Worm (Caenorhabditis elegans) whole organism, young adult: Measurements from ENCODE around the gene Y94H6A.3.

ENCODE experiments used
- B0261.1 ChIP-seq: sonication (generic microtip); optimal IDR thresholded peaks from 2 replicates; lab custom pipeline; 2016; ENCODE audit warnings: mild to moderate bottlenecking, missing genetic modification characterization, moderate library complexity, missing compliant biosample characterization
- C06A6.2 ChIP-seq: fragments of 200-800 bp; sonication (Bioruptor generic); conservative IDR thresholded peaks from 2 replicates; pipeline ENCODE4 v1.3.6; 2022; ENCODE audit warnings: missing genetic modification characterization, missing compliant biosample characterization
- D2030.7 ChIP-seq: fragments of 200-800 bp; sonication (Bioruptor generic); IDR thresholded peaks from 2 replicates; pipeline ENCODE4 v1.3.6; 2022; ENCODE audit warnings: missing genetic modification reagents, missing genetic modification characterization, missing compliant biosample characterization
- F22D6.2 ChIP-seq: sonication (generic microtip); optimal IDR thresholded peaks from 2 replicates; lab custom pipeline; 2016; ENCODE audit warnings: mild to moderate bottlenecking, missing genetic modification characterization, missing compliant biosample characterization
- F37B4.10 ChIP-seq: fragments of 200-800 bp; sonication (Bioruptor generic); IDR thresholded peaks from 2 replicates; pipeline ENCODE4 v1.3.6; 2022; ENCODE audit warnings: missing genetic modification characterization, missing compliant biosample characterization
- F39B2.1 ChIP-seq: fragments of 200-800 bp; sonication (Bioruptor generic); IDR thresholded peaks from 2 replicates; pipeline ENCODE4 v1.3.6; 2022; ENCODE audit warnings: missing genetic modification reagents, missing genetic modification characterization, missing compliant biosample characterization
- F49E8.2 ChIP-seq: sonication (generic microtip); optimal IDR thresholded peaks from 3 replicates; lab custom pipeline; 2017; ENCODE audit warnings: missing genetic modification characterization, mild to moderate bottlenecking, missing compliant biosample characterization, antibody characterized with exemption, moderate library complexity; ENCODE audit not compliant: insufficient read depth
- T07F8.4 ChIP-seq: sonication (generic microtip); optimal IDR thresholded peaks from 2 replicates; lab custom pipeline; 2016; ENCODE audit warnings: mild to moderate bottlenecking, missing genetic modification characterization, moderate library complexity, missing compliant biosample characterization
- Y53G8AR.9 ChIP-seq: fragments of 200-800 bp; sonication (Bioruptor generic); conservative IDR thresholded peaks from 2 replicates; pipeline ENCODE4 v1.3.6; 2022; ENCODE audit warnings: missing genetic modification reagents, missing genetic modification characterization, missing compliant biosample characterization
- Y67H2A.10 ChIP-seq: fragments of 200-800 bp; sonication (Bioruptor generic); conservative IDR thresholded peaks from 2 replicates; pipeline ENCODE4 v1.3.6; 2022; ENCODE audit warnings: missing genetic modification reagents, missing genetic modification characterization, missing compliant biosample characterization
- ZK185.1 ChIP-seq: sonication (generic microtip); optimal IDR thresholded peaks from 2 replicates; lab custom pipeline; 2016; ENCODE audit warnings: mild to moderate bottlenecking, missing genetic modification characterization, missing compliant biosample characterization; ENCODE audit not compliant: poor library complexity, severe bottlenecking
- athp-1 ChIP-seq: sonication (generic microtip); optimal IDR thresholded peaks from 2 replicates; lab custom pipeline; 2017; ENCODE audit warnings: mild to moderate bottlenecking, missing genetic modification characterization, missing compliant biosample characterization
- attf-6 ChIP-seq: fragments of 200-800 bp; sonication (Bioruptor generic); IDR thresholded peaks from 2 replicates; pipeline ENCODE4 v1.3.6; 2022; ENCODE audit warnings: missing genetic modification reagents, missing genetic modification characterization, missing compliant biosample characterization
- bed-1 ChIP-seq: fragments of 200-800 bp; sonication (Bioruptor generic); IDR thresholded peaks from 2 replicates; pipeline ENCODE4 v1.3.6; 2022; ENCODE audit warnings: missing genetic modification reagents, missing genetic modification characterization, missing compliant biosample characterization
- cebp-1 ChIP-seq, 2 experiments: fragments of 200-800 bp in 1 of 2; sonication (Bioruptor generic) in 1 of 2; sonication (generic microtip) in 1 of 2; IDR thresholded peaks in 1 of 2; optimal IDR thresholded peaks in 1 of 2; 2 replicates each; pipeline versions ENCODE4 v1.3.6 to Lab custom; 2017 to 2022; ENCODE audit warnings: missing compliant biosample characterization in 2 of 2, missing genetic modification characterization in 2 of 2, mild to moderate bottlenecking in 1 of 2, missing genetic modification reagents in 1 of 2, moderate library complexity in 1 of 2
- ceh-100 ChIP-seq: fragments of 200-800 bp; sonication (Bioruptor generic); IDR thresholded peaks from 2 replicates; pipeline ENCODE4 v1.3.6; 2022; ENCODE audit warnings: missing genetic modification reagents, missing genetic modification characterization, missing compliant biosample characterization
- dox-1 ChIP-seq: fragments of 200-800 bp; sonication (Bioruptor generic); IDR thresholded peaks from 2 replicates; pipeline ENCODE4 v1.3.6; 2022; ENCODE audit warnings: missing genetic modification reagents, missing genetic modification characterization, missing compliant biosample characterization
- egl-44 ChIP-seq: fragments of 200-800 bp; sonication (Bioruptor generic); IDR thresholded peaks from 2 replicates; pipeline ENCODE4 v1.3.6; 2022; ENCODE audit warnings: missing genetic modification reagents, missing genetic modification characterization, missing compliant biosample characterization
- gei-17 ChIP-seq: fragments of 200-800 bp; sonication (Bioruptor generic); optimal IDR thresholded peaks from 2 replicates; lab custom pipeline; 2018; ENCODE audit warnings: mild to moderate bottlenecking, missing genetic modification characterization, missing compliant biosample characterization
- him-1 ChIP-seq: sonication (generic microtip); optimal IDR thresholded peaks from 2 replicates; lab custom pipeline; 2016; ENCODE audit warnings: missing genotype, missing genetic modification reagents, missing genetic modification characterization, missing compliant biosample characterization
- hlh-12 ChIP-seq: sonication (generic microtip); optimal IDR thresholded peaks from 2 replicates; lab custom pipeline; 2016; ENCODE audit warnings: missing genetic modification characterization, missing compliant biosample characterization
- hrde-1 ChIP-seq: sonication (generic microtip); optimal IDR thresholded peaks from 2 replicates; lab custom pipeline; 2016; ENCODE audit warnings: missing genetic modification characterization, mild to moderate bottlenecking, missing compliant biosample characterization, moderate library complexity, missing genotype, missing genetic modification reagents, borderline replicate concordance
- lag-1 ChIP-seq: fragments of 200-800 bp; sonication (Bioruptor generic); IDR thresholded peaks from 2 replicates; pipeline ENCODE4 v1.3.6; 2022; ENCODE audit warnings: missing genetic modification reagents, missing genetic modification characterization, missing compliant biosample characterization
- let-607 ChIP-seq, 2 experiments: fragments of 200-800 bp in 1 of 2; sonication (Bioruptor generic) in 1 of 2; sonication (generic microtip) in 1 of 2; optimal IDR thresholded peaks; 2 replicates each; lab custom pipeline; 2016 to 2018; ENCODE audit warnings: mild to moderate bottlenecking in 2 of 2, missing compliant biosample characterization in 2 of 2, missing genetic modification characterization in 2 of 2, moderate library complexity in 2 of 2, missing genotype in 1 of 2
- lin-26 ChIP-seq: fragments of 200-800 bp; sonication (Bioruptor generic); IDR thresholded peaks from 2 replicates; pipeline ENCODE4 v1.3.6; 2022; ENCODE audit warnings: missing genetic modification reagents, missing genetic modification characterization, missing compliant biosample characterization
- lin-40 ChIP-seq: sonication (generic microtip); optimal IDR thresholded peaks from 2 replicates; lab custom pipeline; 2016; ENCODE audit warnings: missing genetic modification characterization, mild to moderate bottlenecking, missing compliant biosample characterization, missing genotype, missing genetic modification reagents
- madf-3 ChIP-seq: fragments of 200-800 bp; sonication (Bioruptor generic); IDR thresholded peaks from 2 replicates; pipeline ENCODE4 v1.3.6; 2022; ENCODE audit warnings: missing genetic modification reagents, missing genetic modification characterization, missing compliant biosample characterization
- mcd-1 ChIP-seq: fragments of 200-800 bp; sonication (Bioruptor generic); IDR thresholded peaks from 2 replicates; pipeline ENCODE4 v1.3.6; 2022; ENCODE audit warnings: missing genetic modification reagents, missing genetic modification characterization, missing compliant biosample characterization
- nfya-1 ChIP-seq: sonication (generic microtip); optimal IDR thresholded peaks from 2 replicates; lab custom pipeline; 2017; ENCODE audit warnings: antibody characterized with exemption, missing compliant biosample characterization, missing genetic modification characterization, borderline replicate concordance; ENCODE audit not compliant: insufficient read depth
- nhr-120 ChIP-seq: fragments of 200-800 bp; sonication (Bioruptor generic); IDR thresholded peaks from 2 replicates; pipeline ENCODE4 v1.3.6; 2022; ENCODE audit warnings: missing genetic modification characterization, missing compliant biosample characterization
- nhr-80 ChIP-seq: sonication (generic microtip); optimal IDR thresholded peaks from 2 replicates; lab custom pipeline; 2016; ENCODE audit warnings: missing genetic modification characterization, missing compliant biosample characterization
- nhr-90 ChIP-seq: sonication (generic microtip); optimal IDR thresholded peaks from 2 replicates; lab custom pipeline; 2016; ENCODE audit warnings: missing genotype, mild to moderate bottlenecking, missing genetic modification characterization, missing compliant biosample characterization
- pha-4 ChIP-seq: fragments of 150-350 bp; sonication (generic microtip); optimal IDR thresholded peaks from 2 replicates; lab custom pipeline; 2014; ENCODE audit warnings: missing biosample characterization, missing genetic modification reagents, missing genetic modification characterization
- rec-8 ChIP-seq, 2 experiments: sonication (generic microtip); optimal IDR thresholded peaks; 2 replicates each; lab custom pipeline; 2016; ENCODE audit warnings: mild to moderate bottlenecking in 2 of 2, missing genetic modification characterization in 2 of 2, missing genetic modification reagents in 2 of 2, missing genotype in 2 of 2, missing biosample characterization in 1 of 2, missing compliant biosample characterization in 1 of 2, moderate library complexity in 1 of 2
- repo-1 ChIP-seq: sonication (generic microtip); optimal IDR thresholded peaks from 2 replicates; lab custom pipeline; 2017; ENCODE audit warnings: mild to moderate bottlenecking, missing genetic modification characterization, missing compliant biosample characterization
- rpc-1 ChIP-seq, 2 experiments: fragments of 150-350 bp in 1 of 2; sonication (generic microtip) in 1 of 2; optimal IDR thresholded peaks; 2 replicates each; lab custom pipeline; 2014 to 2018; ENCODE audit warnings: missing biosample characterization in 1 of 2, missing genetic modification characterization in 1 of 2, missing genetic modification reagents in 1 of 2, missing genotype in 1 of 2
- sea-2 ChIP-seq: fragments of 200-800 bp; sonication (Bioruptor generic); IDR thresholded peaks from 2 replicates; pipeline ENCODE4 v1.3.6; 2022; ENCODE audit warnings: missing genetic modification characterization, missing compliant biosample characterization
- snpc-3.4 ChIP-seq: sonication (generic microtip); optimal IDR thresholded peaks from 2 replicates; lab custom pipeline; 2017; ENCODE audit warnings: missing genetic modification characterization, mild to moderate bottlenecking, missing compliant biosample characterization, antibody characterized with exemption, moderate library complexity, missing genotype, missing genetic modification reagents
- unc-62 ChIP-seq: fragments of 150-350 bp; optimal IDR thresholded peaks from 2 replicates; lab custom pipeline; 2014; ENCODE audit warnings: missing biosample characterization, missing genetic modification reagents, missing genetic modification characterization
- xnd-1 ChIP-seq: sonication (generic microtip); optimal IDR thresholded peaks from 2 replicates; lab custom pipeline; 2016; ENCODE audit warnings: missing genotype, missing genetic modification reagents, missing genetic modification characterization, missing compliant biosample characterization
- zfh-2 ChIP-seq: fragments of 200-800 bp; sonication (Bioruptor generic); conservative IDR thresholded peaks from 2 replicates; pipeline ENCODE4 v1.3.6; 2022; ENCODE audit warnings: missing genetic modification reagents, missing genetic modification characterization, missing compliant biosample characterization
- ztf-18 ChIP-seq: sonication (generic microtip); optimal IDR thresholded peaks from 2 replicates; lab custom pipeline; 2016; ENCODE audit warnings: missing genotype, mild to moderate bottlenecking, missing genetic modification characterization, missing compliant biosample characterization
- ztf-26 ChIP-seq: sonication (generic microtip); optimal IDR thresholded peaks from 2 replicates; lab custom pipeline; 2017; ENCODE audit warnings: missing genetic modification characterization, missing compliant biosample characterization
- ztf-28 ChIP-seq: fragments of 200-800 bp; sonication (Bioruptor generic); IDR thresholded peaks from 2 replicates; pipeline ENCODE4 v1.3.6; 2022; ENCODE audit warnings: missing genetic modification reagents, missing genetic modification characterization, missing compliant biosample characterization

The Y94H6A.3 gene

ce11 chrIV:2663953-2664900, 12.1 kb upstream of the Y94H6A.3 start, which contains the start of gene Y69A2AR.31 (continued):
- peak in 1 of 2 experiments; percentile 42 for TF ChIP-seq let-607 (tag; optimal IDR thresholded peaks at IDR 0.05; lab: Kevin White, UChicago)
- TF ChIP-seq athp-1 (tag; lab: Kevin White, UChicago): peak; percentile 66
- TF ChIP-seq lin-40 (tag; lab: Kevin White, UChicago): no peak
- TF ChIP-seq sea-2 (GFP tag; lab: Robert Waterston, UW): no peak
- no peak for TF ChIP-seq F22D6.2 (tag; lab: Kevin White, UChicago)
- no peak for TF ChIP-seq unc-62 (GFP tag; lab: Kevin White, UChicago)
- peak; percentile 23 to 54 for TF ChIP-seq rec-8 (tag; optimal IDR thresholded peaks at IDR 0.05; lab: Kevin White, UChicago)
- peak; percentile 56; the same call in 1 of the 2 replicates for TF ChIP-seq D2030.7
- TF ChIP-seq B0261.1 (tag; lab: Kevin White, UChicago): peak; percentile 71
- TF ChIP-seq hrde-1 (tag; lab: Kevin White, UChicago): peak; percentile 28
- TF ChIP-seq nhr-80 (tag; lab: Kevin White, UChicago): no peak
- peak; percentile 35 for TF ChIP-seq him-1 (tag; lab: Kevin White, UChicago)
- no peak for TF ChIP-seq nfya-1
- no peak for TF ChIP-seq repo-1 (tag; lab: Kevin White, UChicago)
- TF ChIP-seq zfh-2 (GFP tag; lab: Robert Waterston, UW): no peak
- TF ChIP-seq nhr-90 (tag; lab: Kevin White, UChicago): peak; percentile 74
- TF ChIP-seq gei-17 (GFP tag; lab: Kevin White, UChicago): no peak
- peak; percentile 92 for TF ChIP-seq lin-26 (GFP tag; lab: Robert Waterston, UW)
- TF ChIP-seq F49E8.2 (tag; lab: Kevin White, UChicago): no peak
- no peak for TF ChIP-seq Y67H2A.10
- TF ChIP-seq dox-1 (GFP tag; lab: Robert Waterston, UW): 0 out of 2 replicates have a peak, but pooled peaks have one; percentile 23
- TF ChIP-seq T07F8.4 (tag; lab: Kevin White, UChicago): no peak
- no peak for TF ChIP-seq lag-1 (GFP tag; lab: Robert Waterston, UW)
- TF ChIP-seq rpc-1 (optimal IDR thresholded peaks at IDR 0.05; lab: Kevin White, UChicago): peak; percentile 88
- TF ChIP-seq rpc-1 (tag; optimal IDR thresholded peaks at IDR 0.05; lab: Kevin White, UChicago): peak; percentile 94
- peak; percentile 31 for TF ChIP-seq ZK185.1 (tag; lab: Kevin White, UChicago)
- TF ChIP-seq egl-44 (GFP tag; lab: Robert Waterston, UW): 0 out of 2 replicates have a peak, but pooled peaks have one; percentile 34
- peak; percentile 63 for TF ChIP-seq snpc-3.4 (tag; lab: Kevin White, UChicago)
- no peak for TF ChIP-seq nhr-120 (GFP tag; lab: Robert Waterston, UW)

- TF ChIP-seq bed-1 (GFP tag; lab: Robert Waterston, UW) (no peak), madf-3 (GFP tag; lab: Robert Waterston, UW) (no peak), C06A6.2 (GFP tag; lab: Robert Waterston, UW) (no peak), ztf-28 (GFP tag; lab: Robert Waterston, UW) (no peak), Y53G8AR.9 (GFP tag; lab: Robert Waterston, UW) (no peak), sea-2 (GFP tag; lab: Robert Waterston, UW) (no peak), attf-6 (GFP tag; lab: Robert Waterston, UW) (no peak), F39B2.1 (GFP tag; lab: Robert Waterston, UW) (no peak), xnd-1 (no peak), ztf-18 (tag; lab: Kevin White, UChicago) (peak; percentile 59), F37B4.10 (GFP tag; lab: Robert Waterston, UW) (no peak), hlh-12 (no peak), lin-40 (tag; lab: Kevin White, UChicago) (no peak), ceh-100 (GFP tag; lab: Robert Waterston, UW) (no peak), nhr-120 (GFP tag; lab: Robert Waterston, UW) (no peak), ztf-26 (tag; lab: Kevin White, UChicago) (peak; percentile 25), mcd-1 (GFP tag; lab: Robert Waterston, UW) (no peak), lin-26 (GFP tag; lab: Robert Waterston, UW) (peak; percentile 90), cebp-1 (GFP tag; IDR thresholded peaks at IDR 0.05; lab: Robert Waterston, UW) (no peak), cebp-1 (tag; optimal IDR thresholded peaks at IDR 0.05; lab: Kevin White, UChicago) (peak; percentile 39), pha-4 (tag; lab: Kevin White, UChicago) (no peak)
Measured at ce11 chrIV:2664901-2665201, 11.5 kb upstream of the Y94H6A.3 start.
